Fruit fly (Drosophila melanogaster): ENCODE measurements around the gene CG5614.

The CG5614 gene

dm6 chr3R:15816276-15816675, 36.7 kb downstream of the CG5614 start (continued):
- TF ChIP-seq lov (optimal IDR thresholded peaks at IDR 0.05) (no peak), lov (GFP tag; IDR thresholded peaks at IDR 0.05) (no peak), Side (GFP tag; optimal IDR thresholded peaks at IDR 0.05) (peak; percentile 7), Oli (tag; optimal IDR thresholded peaks at IDR 0.05) (no peak), Rfx (GFP tag; IDR thresholded peaks at IDR 0.05) (0 out of 2 replicates have a peak, but pooled peaks have one; percentile 41), dysf (GFP tag; IDR thresholded peaks at IDR 0.05) (peak; percentile 44; the same call in 1 of the 3 replicates), Oaz (GFP tag; IDR thresholded peaks at IDR 0.05) (no peak), CG8924 (tag; optimal IDR thresholded peaks at IDR 0.05) (no peak), ci (GFP tag; IDR thresholded peaks at IDR 0.05) (peak; percentile 60; the same call in 1 of the 3 replicates), tup (GFP tag; optimal IDR thresholded peaks at IDR 0.05) (no peak), twi (tag; optimal IDR thresholded peaks at IDR 0.05) (no peak), dmrt11E (tag; optimal IDR thresholded peaks at IDR 0.05) (peak; percentile 32), pan (optimal IDR thresholded peaks at IDR 0.05) (no peak), pan (GFP tag; optimal IDR thresholded peaks at IDR 0.05 in 1 of 2, IDR thresholded peaks at IDR 0.05 in 1 of 2) (peak in 1 of 2 experiments; percentile 35), CG13894 (tag; optimal IDR thresholded peaks at IDR 0.05) (no peak), H15 (GFP tag; IDR thresholded peaks at IDR 0.05) (0 out of 3 replicates have a peak, but pooled peaks have one; percentile 22), Sox102F (GFP tag; optimal IDR thresholded peaks at IDR 0.05) (peak; percentile 47), CG1602 (GFP tag; optimal IDR thresholded peaks at IDR 0.05) (no peak), sna (GFP tag; IDR thresholded peaks at IDR 0.05; ENCODE audit: partially characterized antibody) (no peak), Gug (GFP tag; IDR thresholded peaks at IDR 0.05) (peak; percentile 19; the same call in 1 of the 4 replicates), NfI (GFP tag; optimal IDR thresholded peaks at IDR 0.05) (no peak), CG10543 (GFP tag; optimal IDR thresholded peaks at IDR 0.05) (no peak), grau (tag; optimal IDR thresholded peaks at IDR 0.05) (no peak), Ada2b (GFP tag; IDR thresholded peaks at IDR 0.05) (0 out of 2 replicates have a peak, but pooled peaks have one; percentile 20), vvl (GFP tag; IDR thresholded peaks at IDR 0.05) (peak; percentile 29), CG18599 (GFP tag; optimal IDR thresholded peaks at IDR 0.05) (no peak), CG10267 (tag; optimal IDR thresholded peaks at IDR 0.05) (no peak), fu2 (GFP tag; optimal IDR thresholded peaks at IDR 0.05) (no peak), ind (GFP tag; optimal IDR thresholded peaks at IDR 0.05) (peak; percentile 17), CG12104 (GFP tag; optimal IDR thresholded peaks at IDR 0.05) (no peak), Mad (GFP tag; optimal IDR thresholded peaks at IDR 0.05) (no peak), Aef1 (GFP tag; IDR thresholded peaks at IDR 0.05) (no peak), fd96Cb (tag; optimal IDR thresholded peaks at IDR 0.05) (peak; percentile 9), Spps (tag; optimal IDR thresholded peaks at IDR 0.05) (no peak), CG4404 (GFP tag; IDR thresholded peaks at IDR 0.05) (peak; percentile 48), CG3847 (GFP tag; IDR thresholded peaks at IDR 0.05) (no peak), CG14014 (GFP tag; IDR thresholded peaks at IDR 0.05) (no peak), Lpt (GFP tag; optimal IDR thresholded peaks at IDR 0.05) (no peak), Dll (GFP tag; IDR thresholded peaks at IDR 0.05; ENCODE audit: partially characterized antibody) (no peak), CG9215 (GFP tag; IDR thresholded peaks at IDR 0.05) (no peak), CG10366 (GFP tag; IDR thresholded peaks at IDR 0.05) (peak; percentile 31; the same call in 1 of the 2 replicates), br (optimal IDR thresholded peaks at IDR 0.05) (no peak), gem (tag; optimal IDR thresholded peaks at IDR 0.05) (peak; percentile 53), CG1024 (GFP tag; IDR thresholded peaks at IDR 0.05) (0 out of 2 replicates have a peak, but pooled peaks have one; percentile 16), CG5245 (GFP tag; optimal IDR thresholded peaks at IDR 0.05) (peak; percentile 1), vnd (GFP tag; IDR thresholded peaks at IDR 0.05; ENCODE audit: partially characterized antibody) (no peak), CG18764 (GFP tag; optimal IDR thresholded peaks at IDR 0.05) (no peak), knrl (GFP tag; IDR thresholded peaks at IDR 0.05; ENCODE audit: partially characterized antibody) (no peak), hth (optimal IDR thresholded peaks at IDR 0.05) (no peak), CG4707 (GFP tag; optimal IDR thresholded peaks at IDR 0.05) (no peak), NFAT (GFP tag; IDR thresholded peaks at IDR 0.05) (no peak), ftz-f1 (GFP tag; optimal IDR thresholded peaks at IDR 0.05) (no peak), CG11085 (GFP tag; IDR thresholded peaks at IDR 0.05) (no peak)

Data from whole organism, embryonic.